Fruit fly (Drosophila melanogaster) whole organism, embryonic: ENCODE measurements around the gene H2.0.

ENCODE experiments used
- B-H1 ChIP-seq: fragments of 200-800 bp; sonication (Bioruptor generic); IDR thresholded peaks from 3 replicates; pipeline ENCODE4 v1.3.6; 2022; ENCODE audit warnings: missing biosample characterization, missing genetic modification characterization
- Bdp1 ChIP-seq: fragments of 200-800 bp; sonication (Bioruptor generic); optimal IDR thresholded peaks from 3 replicates; lab custom pipeline; 2016; ENCODE audit warnings: missing biosample characterization, missing genetic modification characterization
- CG10654 ChIP-seq: fragments of 200-800 bp; sonication (Bioruptor generic); optimal IDR thresholded peaks from 2 replicates; lab custom pipeline; 2016; ENCODE audit warnings: missing biosample characterization, missing genetic modification characterization
- CG11247 ChIP-seq: fragments of 200-800 bp; sonication (Bioruptor generic); IDR thresholded peaks from 2 replicates; pipeline ENCODE4 v1.3.6; 2022; ENCODE audit warnings: missing biosample characterization, missing genetic modification characterization
- CG12155 ChIP-seq: fragments of 200-800 bp; sonication (Bioruptor generic); optimal IDR thresholded peaks from 3 replicates; lab custom pipeline; 2016; ENCODE audit warnings: missing biosample characterization, missing genetic modification characterization
- CG13296 ChIP-seq: fragments of 200-800 bp; sonication (Bioruptor generic); optimal IDR thresholded peaks from 3 replicates; lab custom pipeline; 2018; ENCODE audit warnings: missing biosample characterization, mild to moderate bottlenecking, missing genetic modification characterization
- CG15011 ChIP-seq: fragments of 200-800 bp; sonication (Bioruptor generic); optimal IDR thresholded peaks from 3 replicates; lab custom pipeline; 2018; ENCODE audit warnings: missing biosample characterization, mild to moderate bottlenecking, missing genetic modification characterization
- CG15601 ChIP-seq: fragments of 200-800 bp; sonication (Bioruptor generic); optimal IDR thresholded peaks from 3 replicates; lab custom pipeline; 2019; ENCODE audit warnings: missing biosample characterization, mild to moderate bottlenecking, missing genetic modification characterization, moderate library complexity
- CG15696 ChIP-seq: fragments of 200-800 bp; sonication (Bioruptor generic); optimal IDR thresholded peaks from 2 replicates; lab custom pipeline; 2019; ENCODE audit warnings: missing biosample characterization, mild to moderate bottlenecking, missing genetic modification characterization, moderate library complexity
- CG17186 ChIP-seq: fragments of 200-800 bp; sonication (Bioruptor generic); optimal IDR thresholded peaks from 3 replicates; lab custom pipeline; 2017; ENCODE audit warnings: missing biosample characterization, missing genetic modification reagents, missing genetic modification characterization
- CG17385 ChIP-seq: fragments of 200-800 bp; sonication (Bioruptor generic); optimal IDR thresholded peaks from 3 replicates; lab custom pipeline; 2018; ENCODE audit warnings: missing biosample characterization, mild to moderate bottlenecking, missing genetic modification characterization
- CG17612 ChIP-seq: fragments of 200-800 bp; sonication (Bioruptor generic); IDR thresholded peaks from 2 replicates; pipeline ENCODE4 v1.3.6; 2022; ENCODE audit warnings: missing biosample characterization, missing genetic modification characterization
- CG2199 ChIP-seq: fragments of 200-800 bp; sonication (Bioruptor generic); IDR thresholded peaks from 3 replicates; pipeline ENCODE4 v1.3.6; 2022; ENCODE audit warnings: missing biosample characterization, missing genetic modification characterization
- CG30431 ChIP-seq: fragments of 200-800 bp; sonication (Bioruptor generic); optimal IDR thresholded peaks from 2 replicates; lab custom pipeline; 2017; ENCODE audit warnings: missing biosample characterization, missing genetic modification characterization
- CG34422 ChIP-seq: fragments of 200-800 bp; sonication (Bioruptor generic); IDR thresholded peaks from 3 replicates; pipeline ENCODE4 v1.3.6; 2022; ENCODE audit warnings: missing biosample characterization, missing genetic modification characterization
- CG3838 ChIP-seq: fragments of 200-800 bp; sonication (Bioruptor generic); optimal IDR thresholded peaks from 3 replicates; lab custom pipeline; 2016; ENCODE audit warnings: missing biosample characterization, missing genetic modification characterization
- CG42726 ChIP-seq: fragments of 200-800 bp; sonication (Bioruptor generic); IDR thresholded peaks from 2 replicates; pipeline ENCODE4 v1.3.6; 2022; ENCODE audit warnings: missing biosample characterization, missing genetic modification characterization; ENCODE audit not compliant: partially characterized antibody
- CG4328 ChIP-seq: fragments of 200-800 bp; sonication (Bioruptor generic); optimal IDR thresholded peaks from 3 replicates; lab custom pipeline; 2017; ENCODE audit warnings: missing biosample characterization, missing genetic modification reagents, missing genetic modification characterization
- CG43689 ChIP-seq: fragments of 200-800 bp; sonication (Bioruptor generic); IDR thresholded peaks from 2 replicates; pipeline ENCODE4 v1.3.6; 2022; ENCODE audit warnings: missing biosample characterization, missing genetic modification characterization
- CG6254 ChIP-seq: fragments of 200-800 bp; sonication (Bioruptor generic); optimal IDR thresholded peaks from 3 replicates; lab custom pipeline; 2017; ENCODE audit warnings: mild to moderate bottlenecking, missing biosample characterization, missing genetic modification reagents, missing genetic modification characterization
- CG6689 ChIP-seq: fragments of 200-800 bp; sonication (Bioruptor generic); IDR thresholded peaks from 2 replicates; pipeline ENCODE4 v1.3.6; 2022; ENCODE audit warnings: missing biosample characterization, missing genetic modification characterization
- D19A ChIP-seq: fragments of 200-800 bp; optimal IDR thresholded peaks from 3 replicates; lab custom pipeline; 2019; ENCODE audit warnings: missing biosample characterization, mild to moderate bottlenecking, missing genetic modification characterization, moderate library complexity
- Dek ChIP-seq: fragments of 200-800 bp; sonication (Bioruptor generic); optimal IDR thresholded peaks from 3 replicates; lab custom pipeline; 2019; ENCODE audit warnings: missing biosample characterization, mild to moderate bottlenecking, missing genetic modification characterization, moderate library complexity
- H15 ChIP-seq: fragments of 200-800 bp; sonication (Bioruptor generic); IDR thresholded peaks from 3 replicates; pipeline ENCODE4 v1.3.6; 2022; ENCODE audit warnings: missing biosample characterization, missing genetic modification characterization
- HLH4C ChIP-seq: fragments of 200-800 bp; sonication (Bioruptor generic); IDR thresholded peaks from 3 replicates; pipeline ENCODE4 v1.3.6; 2022; ENCODE audit warnings: missing biosample characterization, missing genetic modification characterization; ENCODE audit not compliant: partially characterized antibody
- HmgZ ChIP-seq: fragments of 200-800 bp; sonication (Bioruptor generic); optimal IDR thresholded peaks from 2 replicates; lab custom pipeline; 2018; ENCODE audit warnings: missing biosample characterization, mild to moderate bottlenecking, missing genetic modification characterization
- MBD-R2 ChIP-seq: fragments of 200-800 bp; sonication (Bioruptor generic); IDR thresholded peaks from 2 replicates; pipeline ENCODE4 v1.3.6; 2022; ENCODE audit warnings: missing biosample characterization, missing genetic modification characterization
- Meics ChIP-seq: fragments of 200-800 bp; sonication (Bioruptor generic); optimal IDR thresholded peaks from 2 replicates; lab custom pipeline; 2017; ENCODE audit warnings: missing biosample characterization, mild to moderate bottlenecking, missing genetic modification characterization
- NK7.1 ChIP-seq: fragments of 200-800 bp; sonication (Bioruptor generic); optimal IDR thresholded peaks from 3 replicates; lab custom pipeline; 2016; ENCODE audit warnings: missing biosample characterization, missing genetic modification characterization
- bab2 ChIP-seq: fragments of 200-800 bp; sonication (Bioruptor generic); optimal IDR thresholded peaks from 2 replicates; lab custom pipeline; 2016; ENCODE audit warnings: missing biosample characterization, missing genetic modification characterization
- bsh ChIP-seq, 2 experiments: fragments of 200-800 bp; sonication (Bioruptor generic); optimal IDR thresholded peaks; 2 replicates each; lab custom pipeline; 2017 to 2018; ENCODE audit warnings: mild to moderate bottlenecking in 2 of 2, missing biosample characterization in 2 of 2, missing genetic modification characterization in 2 of 2, moderate library complexity in 1 of 2
- cg ChIP-seq: fragments of 200-800 bp; sonication (Bioruptor generic); optimal IDR thresholded peaks from 3 replicates; lab custom pipeline; 2019; ENCODE audit warnings: missing biosample characterization, mild to moderate bottlenecking, missing genetic modification characterization, moderate library complexity
- disco-r ChIP-seq: fragments of 200-800 bp; sonication (Bioruptor generic); optimal IDR thresholded peaks from 2 replicates; lab custom pipeline; 2016; ENCODE audit warnings: missing biosample characterization, missing genetic modification characterization
- ems ChIP-seq: fragments of 200-800 bp; sonication (Bioruptor generic); optimal IDR thresholded peaks from 3 replicates; lab custom pipeline; 2016; ENCODE audit warnings: missing biosample characterization, missing genetic modification characterization
- esg ChIP-seq: fragments of 200-800 bp; sonication (Bioruptor generic); conservative IDR thresholded peaks from 2 replicates; pipeline ENCODE4 v1.3.6; 2022; ENCODE audit warnings: missing biosample characterization, missing genetic modification characterization
- fu2 ChIP-seq: fragments of 200-800 bp; sonication (Bioruptor generic); optimal IDR thresholded peaks from 2 replicates; lab custom pipeline; 2016; ENCODE audit warnings: missing biosample characterization, missing genetic modification characterization
- gem ChIP-seq: fragments of 200-800 bp; sonication (Bioruptor generic); optimal IDR thresholded peaks from 2 replicates; lab custom pipeline; 2019; ENCODE audit warnings: missing biosample characterization, mild to moderate bottlenecking, missing genetic modification characterization, moderate library complexity
- insv ChIP-seq, 2 experiments: fragments of 200-800 bp; sonication (Bioruptor generic); optimal IDR thresholded peaks; 3 replicates each; lab custom pipeline; 2016 to 2018; ENCODE audit warnings: missing biosample characterization in 2 of 2, missing genetic modification characterization in 2 of 2
- pan ChIP-seq, 4 experiments: fragments of >200 bp in 3 of 4; fragments of 200-800 bp in 1 of 4; sonication (Bioruptor generic) in 1 of 4; optimal IDR thresholded peaks in 3 of 4; IDR thresholded peaks in 1 of 4; 2 replicates each; pipeline versions ENCODE4 v1.3.6 to Lab custom; 2017 to 2022; ENCODE audit warnings: missing biosample characterization in 2 of 4, missing genetic modification characterization in 2 of 4, mixed read lengths in 1 of 4
- pho ChIP-seq: fragments of 200-800 bp; sonication (Bioruptor generic); optimal IDR thresholded peaks from 2 replicates; lab custom pipeline; 2016; ENCODE audit warnings: missing biosample characterization, missing genetic modification characterization
- pros ChIP-seq: fragments of 200-800 bp; sonication (Bioruptor generic); optimal IDR thresholded peaks from 3 replicates; lab custom pipeline; 2019; ENCODE audit warnings: missing biosample characterization, mild to moderate bottlenecking, missing genetic modification characterization, moderate library complexity
- pzg ChIP-seq: fragments of 200-800 bp; sonication (Bioruptor generic); optimal IDR thresholded peaks from 3 replicates; lab custom pipeline; 2018; ENCODE audit warnings: missing biosample characterization, mild to moderate bottlenecking, missing genetic modification characterization, moderate library complexity
- run ChIP-seq: fragments of 200-800 bp; sonication (Bioruptor generic); optimal IDR thresholded peaks from 3 replicates; lab custom pipeline; 2018; ENCODE audit warnings: missing biosample characterization, mild to moderate bottlenecking, missing genetic modification characterization
- slp2 ChIP-seq: fragments of 200-800 bp; sonication (Bioruptor generic); optimal IDR thresholded peaks from 2 replicates; lab custom pipeline; 2016; ENCODE audit warnings: missing biosample characterization, missing genetic modification characterization
- sna ChIP-seq: fragments of 200-800 bp; sonication (Bioruptor generic); IDR thresholded peaks from 2 replicates; pipeline ENCODE4 v1.3.6; 2022; ENCODE audit warnings: missing biosample characterization, missing genetic modification characterization; ENCODE audit not compliant: partially characterized antibody
- so ChIP-seq: fragments of 200-800 bp; sonication (Bioruptor generic); IDR thresholded peaks from 3 replicates; pipeline ENCODE4 v1.3.6; 2022; ENCODE audit warnings: missing biosample characterization, missing genetic modification characterization
- tna ChIP-seq: fragments of 200-800 bp; sonication (Bioruptor generic); IDR thresholded peaks from 2 replicates; pipeline ENCODE4 v1.3.6; 2022; ENCODE audit warnings: missing biosample characterization, missing genetic modification characterization; ENCODE audit not compliant: partially characterized antibody
- vnd ChIP-seq: fragments of 200-800 bp; sonication (Bioruptor generic); IDR thresholded peaks from 3 replicates; pipeline ENCODE4 v1.3.6; 2022; ENCODE audit warnings: missing biosample characterization, missing genetic modification characterization; ENCODE audit not compliant: partially characterized antibody
- zfh2 ChIP-seq: fragments of 200-800 bp; sonication (Bioruptor generic); optimal IDR thresholded peaks from 2 replicates; lab custom pipeline; 2016; ENCODE audit warnings: missing biosample characterization, missing genetic modification characterization

H2.0 gene

dm6 chr2L:6047528-6048160 lies 28.4 kb upstream of the H2.0 start, which contains the start of gene IPIP (continued):
- TF ChIP-seq CG4328 (GFP tag; lab: Kevin White, UChicago) = no peak
- no peak for TF ChIP-seq cg
- TF ChIP-seq esg (GFP tag; lab: Robert Waterston, UW) = no peak
- TF ChIP-seq CG43689 (GFP tag; lab: Robert Waterston, UW) = no peak
- TF ChIP-seq CG11247 (GFP tag; lab: Robert Waterston, UW) = peak; percentile 44; the same call in 1 of the 2 replicates
- no peak for TF ChIP-seq insv (GFP tag; optimal IDR thresholded peaks at IDR 0.05; lab: Kevin White, UChicago)
- peak; percentile 73 for TF ChIP-seq vnd (GFP tag; lab: Robert Waterston, UW)
- peak; percentile 59 for TF ChIP-seq HmgZ
- TF ChIP-seq slp2 (GFP tag; lab: Kevin White, UChicago) = no peak
- no peak for TF ChIP-seq pros
- TF ChIP-seq tna (GFP tag; lab: Robert Waterston, UW) = peak; percentile 79
- TF ChIP-seq bab2 = no peak
- TF ChIP-seq CG17612 (GFP tag; lab: Robert Waterston, UW) = no peak
- no peak for TF ChIP-seq D19A (tag; lab: Kevin White, UChicago)
- TF ChIP-seq CG30431 (GFP tag; lab: Kevin White, UChicago) = no peak
- no peak for TF ChIP-seq CG15601 (tag; lab: Kevin White, UChicago)
- TF ChIP-seq CG13296 (GFP tag; lab: Kevin White, UChicago) = no peak
- peak; percentile 57 for TF ChIP-seq Bdp1 (GFP tag; lab: Kevin White, UChicago)
- TF ChIP-seq pan (optimal IDR thresholded peaks at IDR 0.05; lab: Kevin White, UChicago) = no peak
- peak in 1 of 2 experiments; percentile 43 for TF ChIP-seq pan (GFP tag; optimal IDR thresholded peaks at IDR 0.05 in 1 of 2, IDR thresholded peaks at IDR 0.05 in 1 of 2)
- peak; percentile 49 for TF ChIP-seq CG17186 (GFP tag; lab: Kevin White, UChicago)
- no peak for TF ChIP-seq Dek
- peak in 1 of 2 experiments; percentile 3 for TF ChIP-seq bsh (GFP tag; optimal IDR thresholded peaks at IDR 0.05; lab: Kevin White, UChicago)
- no peak for TF ChIP-seq NK7.1
- TF ChIP-seq so (GFP tag; lab: Robert Waterston, UW) = peak; percentile 44; the same call in 2 of the 3 replicates
- no peak for TF ChIP-seq ems (GFP tag; lab: Kevin White, UChicago)
- no peak for TF ChIP-seq CG3838 (GFP tag; lab: Kevin White, UChicago)
- peak; percentile 9 for TF ChIP-seq zfh2 (GFP tag; lab: Kevin White, UChicago)
- no peak for TF ChIP-seq CG10654 (GFP tag; lab: Kevin White, UChicago)
- peak; percentile 93 for TF ChIP-seq CG42726 (GFP tag; lab: Robert Waterston, UW)
- no peak for TF ChIP-seq fu2 (GFP tag; lab: Kevin White, UChicago)
- TF ChIP-seq CG34422 (GFP tag; lab: Robert Waterston, UW) = peak; percentile 67; the same call in 1 of the 3 replicates
- TF ChIP-seq pho = no peak
- TF ChIP-seq CG15011 (GFP tag; lab: Kevin White, UChicago) = no peak
- 0 out of 2 replicates have a peak, but pooled peaks have one; percentile 21 for TF ChIP-seq sna
- TF ChIP-seq CG17385 (GFP tag; lab: Kevin White, UChicago) = peak; percentile 22
- no peak for TF ChIP-seq B-H1 (GFP tag; lab: Robert Waterston, UW)
- TF ChIP-seq CG6254 (GFP tag; lab: Kevin White, UChicago) = peak; percentile 100
- TF ChIP-seq CG15696 (tag; lab: Kevin White, UChicago) = no peak
- no peak for TF ChIP-seq gem (tag; lab: Kevin White, UChicago)
- TF ChIP-seq MBD-R2 = peak; percentile 93
- TF ChIP-seq CG6689 (GFP tag; lab: Robert Waterston, UW) = no peak
- peak; percentile 56; the same call in 1 of the 3 replicates for TF ChIP-seq CG2199 (GFP tag; lab: Robert Waterston, UW)
- TF ChIP-seq H15 (GFP tag; lab: Robert Waterston, UW) = peak; percentile 51; the same call in 1 of the 3 replicates
- TF ChIP-seq HLH4C = peak; percentile 74
- TF ChIP-seq disco-r = no peak
- peak; percentile 53 for TF ChIP-seq CG12155 (GFP tag; lab: Kevin White, UChicago)
- no peak for TF ChIP-seq run (tag; lab: Kevin White, UChicago)
- TF ChIP-seq pzg = peak; percentile 83
- peak; percentile 3 for TF ChIP-seq Meics
